Fruit fly (Drosophila melanogaster) whole organism, wandering third instar larva: ENCODE data around the gene pot.

Source experiments
- Abd-B ChIP-seq: fragments of >200 bp; optimal IDR thresholded peaks from 2 replicates; lab custom pipeline; 2017; ENCODE audit warnings: missing biosample characterization, missing genetic modification characterization
- CG32264 ChIP-seq: fragments of 200-800 bp; sonication (Bioruptor generic); optimal IDR thresholded peaks from 2 replicates; lab custom pipeline; 2016; ENCODE audit warnings: missing biosample characterization, missing genetic modification characterization
- CG9705 ChIP-seq: fragments of 200-800 bp; sonication (Bioruptor generic); optimal IDR thresholded peaks from 2 replicates; lab custom pipeline; 2018; ENCODE audit warnings: missing biosample characterization, mild to moderate bottlenecking, missing genetic modification characterization
- CrebA ChIP-seq: fragments of 200-800 bp; sonication (Bioruptor generic); optimal IDR thresholded peaks from 2 replicates; lab custom pipeline; 2016; ENCODE audit warnings: missing biosample characterization, mild to moderate bottlenecking, missing genetic modification characterization, borderline replicate concordance
- Dfd ChIP-seq: fragments of >200 bp; optimal IDR thresholded peaks from 2 replicates; lab custom pipeline; 2017; ENCODE audit warnings: missing biosample characterization, missing genetic modification characterization
- Dif ChIP-seq: fragments of 200-275, 200-300 bp; sonication (Bioruptor generic); optimal IDR thresholded peaks from 2 replicates; lab custom pipeline; 2018; ENCODE audit warnings: missing biosample characterization, missing genetic modification characterization; ENCODE audit not compliant: partially characterized antibody
- GATAd ChIP-seq: sonication (Bioruptor generic); optimal IDR thresholded peaks from 2 replicates; lab custom pipeline; 2016; ENCODE audit warnings: missing biosample characterization, missing genetic modification characterization
- HLH106 ChIP-seq: fragments of 200-800 bp; optimal IDR thresholded peaks from 3 replicates; lab custom pipeline; 2019; ENCODE audit warnings: missing biosample characterization, mild to moderate bottlenecking, missing genetic modification characterization, moderate library complexity
- Hnf4 ChIP-seq: fragments of 200-800 bp; sonication (Bioruptor generic); optimal IDR thresholded peaks from 2 replicates; lab custom pipeline; 2016; ENCODE audit warnings: missing biosample characterization, mild to moderate bottlenecking, missing genetic modification characterization
- Hr78 ChIP-seq: fragments of >200 bp; optimal IDR thresholded peaks from 2 replicates; lab custom pipeline; 2017; ENCODE audit warnings: missing biosample characterization, missing genetic modification characterization
- Hr83 ChIP-seq: fragments of 200-300 bp; sonication (Bioruptor generic); optimal IDR thresholded peaks from 2 replicates; lab custom pipeline; 2016; ENCODE audit warnings: missing biosample characterization, mild to moderate bottlenecking, missing genetic modification characterization, moderate library complexity; ENCODE audit not compliant: poor library complexity, severe bottlenecking
- Jra ChIP-seq: sonication (Bioruptor generic); optimal IDR thresholded peaks from 2 replicates; lab custom pipeline; 2016; ENCODE audit warnings: missing biosample characterization, missing genetic modification characterization
- Mio ChIP-seq: sonication (Bioruptor generic); optimal IDR thresholded peaks from 2 replicates; lab custom pipeline; 2016; ENCODE audit warnings: missing biosample characterization, missing genetic modification characterization
- Myc ChIP-seq: fragments of >200 bp; optimal IDR thresholded peaks from 2 replicates; lab custom pipeline; 2017
- N ChIP-seq: fragments of >200 bp; optimal IDR thresholded peaks from 2 replicates; lab custom pipeline; 2018; ENCODE audit warnings: missing biosample characterization, missing external identifiers, missing genetic modification characterization
- OdsH ChIP-seq: fragments of 200-800 bp; sonication (Bioruptor generic); optimal IDR thresholded peaks from 2 replicates; lab custom pipeline; 2016; ENCODE audit warnings: missing biosample characterization, mild to moderate bottlenecking, missing genetic modification characterization
- Rel ChIP-seq, 2 experiments: fragments of 200-800 bp; sonication (Bioruptor generic) in 1 of 2; optimal IDR thresholded peaks; 2 replicates in 1 of 2; 3 replicates in 1 of 2; lab custom pipeline; 2016 to 2019; ENCODE audit warnings: mild to moderate bottlenecking in 2 of 2, missing biosample characterization in 2 of 2, missing genetic modification characterization in 2 of 2, moderate library complexity in 1 of 2
- Sp1 ChIP-seq: fragments of 200-800 bp; sonication (Bioruptor generic); optimal IDR thresholded peaks from 3 replicates; lab custom pipeline; 2019; ENCODE audit warnings: missing biosample characterization, mild to moderate bottlenecking, missing genetic modification characterization, moderate library complexity
- Vsx2 ChIP-seq: fragments of 200-300, 225-300 bp; sonication (Bioruptor generic); optimal IDR thresholded peaks from 2 replicates; lab custom pipeline; 2018; ENCODE audit warnings: missing biosample characterization, missing genetic modification characterization; ENCODE audit not compliant: partially characterized antibody
- br ChIP-seq: fragments of 200-800 bp; sonication (Bioruptor generic); optimal IDR thresholded peaks from 2 replicates; lab custom pipeline; 2016; ENCODE audit warnings: missing biosample characterization, missing genetic modification characterization
- brk ChIP-seq: fragments of 200-800 bp; sonication (Bioruptor generic); optimal IDR thresholded peaks from 2 replicates; lab custom pipeline; 2016; ENCODE audit warnings: missing biosample characterization, mild to moderate bottlenecking, missing genetic modification characterization
- dl ChIP-seq, 2 experiments: fragments of 175-275, 200-275 bp in 1 of 2; fragments of 200-275 bp in 1 of 2; sonication (Bioruptor generic); optimal IDR thresholded peaks; lab custom pipeline; 2018; ENCODE audit warnings: mild to moderate bottlenecking in 2 of 2, missing biosample characterization in 2 of 2, missing genetic modification characterization in 2 of 2, moderate library complexity in 2 of 2; ENCODE audit not compliant: partially characterized antibody in 2 of 2, insufficient read depth in 1 of 2
- dmrt93B ChIP-seq: fragments of 200-800 bp; sonication (Bioruptor generic); optimal IDR thresholded peaks from 2 replicates; lab custom pipeline; 2018; ENCODE audit warnings: missing biosample characterization, mild to moderate bottlenecking, missing genetic modification characterization
- dsf ChIP-seq: sonication (Bioruptor generic); optimal IDR thresholded peaks from 2 replicates; lab custom pipeline; 2016; ENCODE audit warnings: missing biosample characterization, missing genetic modification characterization, borderline replicate concordance
- ey ChIP-seq: fragments of 200-800 bp; sonication (Bioruptor generic); optimal IDR thresholded peaks from 2 replicates; lab custom pipeline; 2016; ENCODE audit warnings: missing biosample characterization, missing genetic modification characterization
- foxo ChIP-seq, 2 experiments: fragments of 200-800 bp; sonication (Bioruptor generic); optimal IDR thresholded peaks; 2 replicates in 1 of 2; 3 replicates in 1 of 2; lab custom pipeline; 2016 to 2017; ENCODE audit warnings: missing biosample characterization in 2 of 2, missing genetic modification characterization in 2 of 2
- fru ChIP-seq: fragments of 200-800 bp; sonication (Bioruptor generic); optimal IDR thresholded peaks from 3 replicates; lab custom pipeline; 2016; ENCODE audit warnings: missing biosample characterization, mild to moderate bottlenecking, missing genetic modification characterization
- h ChIP-seq: fragments of 200-800 bp; sonication (Bioruptor generic); optimal IDR thresholded peaks from 3 replicates; lab custom pipeline; 2016; ENCODE audit warnings: missing biosample characterization, mild to moderate bottlenecking, missing genetic modification characterization
- jim ChIP-seq: fragments of 175-275, 200-325 bp; sonication (Bioruptor generic); optimal IDR thresholded peaks from 2 replicates; lab custom pipeline; 2016; ENCODE audit warnings: missing biosample characterization, mild to moderate bottlenecking, missing genetic modification characterization
- lola ChIP-seq: fragments of >200 bp; optimal IDR thresholded peaks from 2 replicates; lab custom pipeline; 2017; ENCODE audit warnings: missing biosample characterization, missing genetic modification characterization
- pan ChIP-seq: fragments of >200 bp; optimal IDR thresholded peaks from 2 replicates; lab custom pipeline; 2017
- psq ChIP-seq: fragments of 200-800 bp; sonication (Bioruptor generic); optimal IDR thresholded peaks from 3 replicates; lab custom pipeline; 2017; ENCODE audit warnings: missing biosample characterization, mild to moderate bottlenecking, missing genetic modification characterization, moderate library complexity
- rgr ChIP-seq: fragments of 200-800 bp; sonication (Bioruptor generic); optimal IDR thresholded peaks from 3 replicates; lab custom pipeline; 2016; ENCODE audit warnings: missing biosample characterization, mild to moderate bottlenecking, missing genetic modification characterization
- sage ChIP-seq: fragments of 200-800 bp; sonication (Bioruptor generic); optimal IDR thresholded peaks from 2 replicates; lab custom pipeline; 2016; ENCODE audit warnings: missing biosample characterization, mild to moderate bottlenecking, missing genetic modification characterization
- sv ChIP-seq: fragments of 200-800 bp; sonication (Bioruptor generic); optimal IDR thresholded peaks from 3 replicates; lab custom pipeline; 2016; ENCODE audit warnings: missing biosample characterization, missing genetic modification characterization
- tai ChIP-seq: sonication (Bioruptor generic); optimal IDR thresholded peaks from 2 replicates; lab custom pipeline; 2016; ENCODE audit warnings: missing biosample characterization, missing genetic modification characterization
- usp ChIP-seq: fragments of >200 bp; optimal IDR thresholded peaks from 2 replicates; lab custom pipeline; 2017; ENCODE audit warnings: missing biosample characterization, missing genetic modification characterization
- woc ChIP-seq: sonication (Bioruptor generic); optimal IDR thresholded peaks from 2 replicates; lab custom pipeline; 2016; ENCODE audit warnings: missing biosample characterization, mild to moderate bottlenecking, missing genetic modification characterization

The pot gene

dm6 chrX:11868866-11869265 lies 48.2 kb downstream of the pot start, which contains the start of the genes Nrd1 and CG1847:
Nrd1 (minus strand) TSS chrX:11868893.
CG1847 (plus strand) TSS chrX:11869170.
- TF ChIP-seq Dfd (GFP tag; lab: Kevin White, UChicago) (no peak), CG32264 (GFP tag; lab: Kevin White, UChicago) (no peak), br (GFP tag; lab: Kevin White, UChicago) (no peak), Jra (GFP tag; lab: Kevin White, UChicago) (no peak), usp (GFP tag; lab: Kevin White, UChicago) (no peak), Hr83 (GFP tag; lab: Kevin White, UChicago) (no peak), brk (GFP tag; lab: Kevin White, UChicago) (no peak), woc (GFP tag; lab: Kevin White, UChicago) (no peak), dl (GFP tag; optimal IDR thresholded peaks at IDR 0.05; lab: Kevin White, UChicago; ENCODE audit: insufficient read depth in 1 of 2, partially characterized antibody in 2 of 2) (no peak), foxo (GFP tag; optimal IDR thresholded peaks at IDR 0.05; lab: Kevin White, UChicago) (no peak), pan (no peak), OdsH (GFP tag; lab: Kevin White, UChicago) (no peak), Myc (no peak), HLH106 (tag; lab: Kevin White, UChicago) (no peak), dmrt93B (GFP tag; lab: Kevin White, UChicago) (no peak), Dif (GFP tag; lab: Kevin White, UChicago) (no peak), dsf (no peak), jim (GFP tag; lab: Kevin White, UChicago) (no peak), Mio (GFP tag; lab: Kevin White, UChicago) (no peak), ey (no peak)

dm6 chrX:11858439-11858813 lies 58.6 kb downstream of the pot start:
- no peak for TF ChIP-seq Hr83 (GFP tag; lab: Kevin White, UChicago)
- no peak for TF ChIP-seq rgr (GFP tag; lab: Kevin White, UChicago)
- no peak for TF ChIP-seq N (GFP tag; lab: Kevin White, UChicago)
- no peak for TF ChIP-seq Hnf4 (GFP tag; lab: Kevin White, UChicago)
- TF ChIP-seq sage, result no peak
- no peak for TF ChIP-seq usp (GFP tag; lab: Kevin White, UChicago)

dm6 chrX:11857522-11858438 lies 59.3 kb downstream of the pot start:
- TF ChIP-seq dsf, result no peak
- peak; percentile 48 for TF ChIP-seq Hr83 (GFP tag; lab: Kevin White, UChicago)
- TF ChIP-seq Abd-B, result no peak
- TF ChIP-seq N (GFP tag; lab: Kevin White, UChicago), result no peak
- TF ChIP-seq sage, result peak; percentile 47
- TF ChIP-seq usp (GFP tag; lab: Kevin White, UChicago), result no peak
- TF ChIP-seq fru, result peak; percentile 83
- TF ChIP-seq lola (GFP tag; lab: Kevin White, UChicago), result no peak
- no peak for TF ChIP-seq Myc
- TF ChIP-seq psq (GFP tag; lab: Kevin White, UChicago), result peak; percentile 52
- TF ChIP-seq dl (GFP tag; optimal IDR thresholded peaks at IDR 0.05; lab: Kevin White, UChicago; ENCODE audit: insufficient read depth in 1 of 2, partially characterized antibody in 2 of 2), result no peak
- peak; percentile 83 for TF ChIP-seq Sp1 (GFP tag; lab: Kevin White, UChicago)
- peak; percentile 81 for TF ChIP-seq h (GFP tag; lab: Kevin White, UChicago)
- peak; percentile 56 for TF ChIP-seq woc (GFP tag; lab: Kevin White, UChicago)
- TF ChIP-seq sv (GFP tag; lab: Kevin White, UChicago), result peak; percentile 62
- TF ChIP-seq tai (GFP tag; lab: Kevin White, UChicago), result no peak
- peak; percentile 61 for TF ChIP-seq dmrt93B (GFP tag; lab: Kevin White, UChicago)
- no peak for TF ChIP-seq Dfd (GFP tag; lab: Kevin White, UChicago)
- TF ChIP-seq foxo (GFP tag; optimal IDR thresholded peaks at IDR 0.05; lab: Kevin White, UChicago), result peak in 1 of 2 experiments; percentile 85
- peak; percentile 12 for TF ChIP-seq Jra (GFP tag; lab: Kevin White, UChicago)
- no peak for TF ChIP-seq Hr78
- no peak for TF ChIP-seq brk (GFP tag; lab: Kevin White, UChicago)
- peak; percentile 15 for TF ChIP-seq CG9705 (GFP tag; lab: Kevin White, UChicago)
- TF ChIP-seq HLH106 (tag; lab: Kevin White, UChicago), result peak; percentile 87
- TF ChIP-seq rgr (GFP tag; lab: Kevin White, UChicago), result peak; percentile 78
- TF ChIP-seq br (GFP tag; lab: Kevin White, UChicago), result peak; percentile 80
- no peak for TF ChIP-seq Mio (GFP tag; lab: Kevin White, UChicago)
- peak; percentile 34 for TF ChIP-seq Rel (GFP tag; optimal IDR thresholded peaks at IDR 0.05; lab: Kevin White, UChicago)
- TF ChIP-seq Rel (tag; optimal IDR thresholded peaks at IDR 0.05; lab: Kevin White, UChicago), result peak; percentile 45
- TF ChIP-seq ey, result peak; percentile 62
- no peak for TF ChIP-seq GATAd
- TF ChIP-seq OdsH (GFP tag; lab: Kevin White, UChicago), result peak; percentile 64
- TF ChIP-seq Hnf4 (GFP tag; lab: Kevin White, UChicago), result peak; percentile 75
- TF ChIP-seq CrebA, result no peak
- TF ChIP-seq Dif (GFP tag; lab: Kevin White, UChicago), result no peak
- no peak for TF ChIP-seq pan
- TF ChIP-seq CG32264 (GFP tag; lab: Kevin White, UChicago), result peak; percentile 64
- TF ChIP-seq Vsx2 (GFP tag; lab: Kevin White, UChicago), result no peak
- TF ChIP-seq jim (GFP tag; lab: Kevin White, UChicago), result no peak
